Worm (Caenorhabditis elegans) whole organism, early embryonic: ENCODE results near the gene lgc-1.

Experiments
- B0310.2 ChIP-seq: sonication (generic microtip); optimal IDR thresholded peaks from 2 replicates; lab custom pipeline; 2016; ENCODE audit warnings: mild to moderate bottlenecking, missing genetic modification characterization, missing compliant biosample characterization
- F13C5.2 ChIP-seq: sonication (generic microtip); optimal IDR thresholded peaks from 2 replicates; lab custom pipeline; 2017; ENCODE audit warnings: mild to moderate bottlenecking, missing genetic modification characterization, inconsistent platforms, missing compliant biosample characterization
- aly-1 ChIP-seq: sonication (generic microtip); optimal IDR thresholded peaks from 2 replicates; lab custom pipeline; 2016; ENCODE audit warnings: missing genetic modification characterization, missing compliant biosample characterization
- ama-1 ChIP-seq: fragments of 150-350 bp; optimal IDR thresholded peaks from 2 replicates; lab custom pipeline; 2014
- ceh-13 ChIP-seq: fragments of 200-800 bp; sonication (Bioruptor generic); optimal IDR thresholded peaks from 2 replicates; lab custom pipeline; 2018; ENCODE audit warnings: mild to moderate bottlenecking, missing genetic modification characterization, missing compliant biosample characterization
- ceh-36 ChIP-seq: sonication (generic microtip); optimal IDR thresholded peaks from 2 replicates; lab custom pipeline; 2016; ENCODE audit warnings: missing genetic modification characterization, inconsistent platforms, missing compliant biosample characterization
- ets-7 ChIP-seq: sonication (generic microtip); optimal IDR thresholded peaks from 2 replicates; lab custom pipeline; 2016; ENCODE audit warnings: missing genotype, missing genetic modification characterization, missing compliant biosample characterization
- flt-1 ChIP-seq: fragments of 200-800 bp; sonication (Bioruptor generic); IDR thresholded peaks from 2 replicates; pipeline ENCODE4 v1.3.6; 2022; ENCODE audit warnings: missing genetic modification characterization, missing compliant biosample characterization
- hmbx-1 ChIP-seq: sonication (generic microtip); optimal IDR thresholded peaks from 2 replicates; lab custom pipeline; 2016; ENCODE audit warnings: mild to moderate bottlenecking, missing genetic modification characterization, missing compliant biosample characterization
- hmg-4 ChIP-seq: fragments of 200-800 bp; sonication (Bioruptor generic); optimal IDR thresholded peaks from 2 replicates; lab custom pipeline; 2018; ENCODE audit warnings: mild to moderate bottlenecking, missing genetic modification characterization, missing compliant biosample characterization
- hnd-1 ChIP-seq: sonication (generic microtip); optimal IDR thresholded peaks from 2 replicates; lab custom pipeline; 2016; ENCODE audit warnings: missing genetic modification characterization, missing compliant biosample characterization
- pes-1 ChIP-seq: fragments of 200-800 bp; sonication (Bioruptor generic); IDR thresholded peaks from 2 replicates; pipeline ENCODE4 v1.3.6; 2022; ENCODE audit warnings: missing genetic modification reagents, missing genetic modification characterization, missing compliant biosample characterization
- scrt-1 ChIP-seq: fragments of 200-800 bp; sonication (Bioruptor generic); IDR thresholded peaks from 2 replicates; pipeline ENCODE4 v1.3.6; 2022; ENCODE audit warnings: missing genetic modification characterization, missing compliant biosample characterization
- sea-1 ChIP-seq: fragments of 200-800 bp; sonication (Bioruptor generic); conservative IDR thresholded peaks from 2 replicates; pipeline ENCODE4 v1.3.6; 2022; ENCODE audit warnings: missing genetic modification characterization, missing compliant biosample characterization
- tbx-11 ChIP-seq: fragments of 200-800 bp; sonication (Bioruptor generic); IDR thresholded peaks from 2 replicates; pipeline ENCODE4 v1.3.6; 2022; ENCODE audit warnings: missing genetic modification characterization, missing compliant biosample characterization
- tbx-37 ChIP-seq: fragments of 200-800 bp; sonication (Bioruptor generic); conservative IDR thresholded peaks from 2 replicates; pipeline ENCODE4 v1.3.6; 2022; ENCODE audit warnings: missing genetic modification reagents, missing genetic modification characterization, missing compliant biosample characterization
- tra-4 ChIP-seq: sonication (generic microtip); optimal IDR thresholded peaks from 2 replicates; lab custom pipeline; 2017; ENCODE audit warnings: missing genetic modification characterization, missing compliant biosample characterization

The lgc-1 gene

DNA sequence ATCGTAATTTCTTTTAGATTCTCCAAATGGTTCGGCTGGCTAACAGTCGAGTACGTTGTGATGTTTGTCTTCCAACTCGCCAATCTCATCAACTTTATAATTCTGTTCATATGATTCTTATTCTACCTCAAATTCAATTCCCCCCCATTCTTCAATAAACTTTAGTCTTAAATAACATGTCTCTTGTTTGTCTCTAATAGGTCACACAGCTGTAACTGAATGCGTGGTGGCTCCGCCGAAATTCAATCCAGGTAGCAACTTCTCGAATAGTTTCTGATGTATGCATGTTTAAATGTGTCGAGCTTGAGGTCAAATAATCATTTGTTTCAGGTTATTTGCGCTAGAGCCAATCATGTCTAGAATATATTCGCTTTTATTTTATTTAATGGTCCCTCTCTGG is 3.9 kb downstream of the lgc-1 start, which contains the start of gene lgc-29:
TSS of gene lgc-29 (plus strand) at position 301 of the 400 bp plus-strand sequence.
- TF ChIP-seq aly-1 (no peak), flt-1 (GFP tag; lab: Robert Waterston, UW) (no peak), tra-4 (tag; lab: Kevin White, UChicago) (no peak), F13C5.2 (tag; lab: Kevin White, UChicago) (no peak), sea-1 (GFP tag; lab: Robert Waterston, UW) (no peak)

DNA sequence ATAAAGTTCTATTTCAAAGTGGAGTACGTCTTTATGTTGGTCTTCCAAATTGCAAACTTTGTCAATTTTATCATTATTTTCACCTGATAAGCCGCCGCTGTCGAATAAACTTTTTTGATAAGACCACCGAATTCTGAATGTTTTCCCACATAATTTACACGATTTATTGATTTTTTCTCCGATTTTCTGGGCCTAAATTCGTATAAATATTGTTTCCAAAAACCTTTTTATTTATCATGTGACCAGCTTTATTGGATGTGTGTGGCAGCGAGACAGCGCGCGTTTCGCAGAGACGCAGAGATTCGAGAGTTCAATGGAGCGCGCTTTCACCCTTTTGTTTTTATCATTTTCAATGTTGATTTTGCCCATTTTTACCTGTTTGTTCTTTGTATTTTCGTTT is 8.2 kb downstream of the lgc-1 start:
- TF ChIP-seq scrt-1 (GFP tag; lab: Robert Waterston, UW) (no peak), F13C5.2 (tag; lab: Kevin White, UChicago) (no peak), tbx-37 (GFP tag; lab: Robert Waterston, UW) (no peak), pes-1 (GFP tag; lab: Robert Waterston, UW) (no peak), hmg-4 (GFP tag; lab: Kevin White, UChicago) (no peak), ama-1 (lab: Kevin White, UChicago) (no peak), hmbx-1 (tag; lab: Kevin White, UChicago) (no peak), B0310.2 (tag; lab: Kevin White, UChicago) (no peak), tra-4 (tag; lab: Kevin White, UChicago) (no peak), aly-1 (no peak), ceh-36 (no peak)

DNA sequence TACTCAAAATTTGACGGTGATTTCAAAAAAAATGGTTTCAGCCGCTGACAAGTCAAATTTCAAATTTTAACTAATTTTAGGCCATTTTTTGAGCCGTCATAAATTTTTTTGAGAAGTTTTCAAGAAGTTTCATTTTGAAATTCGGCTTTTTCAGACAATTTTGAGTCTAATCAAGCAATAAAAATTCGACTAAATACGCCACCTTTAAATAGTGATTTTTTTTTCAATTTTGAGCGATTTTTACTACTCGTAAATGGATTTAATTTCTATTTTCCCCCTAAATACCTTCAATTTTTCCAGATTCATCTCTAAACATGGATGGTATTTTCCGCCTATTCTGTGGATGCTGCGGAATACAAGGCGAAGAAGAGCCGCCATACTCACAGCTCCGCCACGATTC is 9.4 kb downstream of the lgc-1 start, which contains the start of gene Y45G5AL.1:
TSS of gene Y45G5AL.1 (plus strand) at position 301 of the 400 bp plus-strand sequence.
- no peak for TF ChIP-seq tra-4 (tag; lab: Kevin White, UChicago)
- no peak for TF ChIP-seq ceh-13
- no peak for TF ChIP-seq hmbx-1 (tag; lab: Kevin White, UChicago)
- no peak for TF ChIP-seq hmg-4 (GFP tag; lab: Kevin White, UChicago)
- no peak for TF ChIP-seq tbx-37 (GFP tag; lab: Robert Waterston, UW)
- no peak for TF ChIP-seq ama-1 (lab: Kevin White, UChicago)
- TF ChIP-seq sea-1 (GFP tag; lab: Robert Waterston, UW) = no peak
- no peak for TF ChIP-seq hnd-1 (tag; lab: Kevin White, UChicago)
- TF ChIP-seq ceh-36 = no peak
- no peak for TF ChIP-seq scrt-1 (GFP tag; lab: Robert Waterston, UW)
- no peak for TF ChIP-seq pes-1 (GFP tag; lab: Robert Waterston, UW)
- TF ChIP-seq aly-1 = no peak
- TF ChIP-seq F13C5.2 (tag; lab: Kevin White, UChicago) = no peak
- no peak for TF ChIP-seq tbx-11 (GFP tag; lab: Robert Waterston, UW)
- TF ChIP-seq B0310.2 (tag; lab: Kevin White, UChicago) = no peak
- TF ChIP-seq flt-1 (GFP tag; lab: Robert Waterston, UW) = no peak
- TF ChIP-seq ets-7 = no peak

DNA sequence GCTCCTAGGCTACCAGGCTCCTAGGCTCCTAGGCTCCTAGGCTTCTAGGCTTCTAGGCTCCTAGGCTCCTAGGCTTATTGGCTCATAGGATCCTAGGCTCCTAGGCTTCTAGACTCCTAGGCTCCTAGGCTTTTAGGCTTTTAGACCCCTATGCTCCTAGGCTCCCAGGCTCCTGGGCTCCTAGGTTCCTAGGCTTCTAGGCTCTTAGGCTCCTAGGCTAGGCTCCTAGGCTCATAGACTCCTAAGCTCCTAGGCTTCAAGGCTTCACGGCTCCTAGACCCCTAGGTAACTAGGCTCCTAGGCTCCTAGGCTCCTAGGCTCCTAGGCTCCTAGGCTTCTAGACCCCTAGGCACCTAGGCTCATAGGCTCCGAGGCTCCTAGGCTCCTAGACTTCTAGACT is 16.6 kb downstream of the lgc-1 start:
- no peak for TF ChIP-seq ama-1 (lab: Kevin White, UChicago)
- TF ChIP-seq tra-4 (tag; lab: Kevin White, UChicago) = no peak
- no peak for TF ChIP-seq hmbx-1 (tag; lab: Kevin White, UChicago)
- no peak for TF ChIP-seq flt-1 (GFP tag; lab: Robert Waterston, UW)
- TF ChIP-seq ceh-36 = no peak
- no peak for TF ChIP-seq ets-7
- no peak; the same call in 1 of the 2 replicates for TF ChIP-seq pes-1 (GFP tag; lab: Robert Waterston, UW)
- TF ChIP-seq aly-1 = no peak

DNA sequence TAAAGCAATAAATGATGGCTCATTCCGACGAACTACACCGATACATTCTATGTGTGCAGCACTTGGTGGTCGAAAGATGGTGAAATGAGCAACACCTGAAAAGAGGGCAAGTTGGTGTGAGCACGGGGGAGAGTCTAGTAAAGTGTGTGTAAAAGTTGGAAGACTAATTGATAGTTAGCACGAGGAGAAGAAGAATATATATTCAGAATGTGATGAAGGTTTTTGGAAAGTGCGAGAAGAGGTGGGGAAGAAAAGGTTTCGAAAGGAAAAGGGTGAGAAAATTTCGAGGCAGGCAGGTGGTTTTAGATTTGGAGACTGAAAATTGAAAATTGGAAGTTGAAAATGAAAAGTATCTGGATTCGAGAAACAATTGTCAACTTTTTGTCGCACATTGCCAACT is 17.4 kb downstream of the lgc-1 start, which contains the start of gene Y45G5AM.6:
TSS of gene Y45G5AM.6 (minus strand) at position 101 of the 400 bp plus-strand sequence.
- no peak for TF ChIP-seq tbx-37 (GFP tag; lab: Robert Waterston, UW)
- TF ChIP-seq ceh-36 = no peak
- TF ChIP-seq hmg-4 (GFP tag; lab: Kevin White, UChicago) = no peak
- no peak for TF ChIP-seq hnd-1 (tag; lab: Kevin White, UChicago)
- no peak for TF ChIP-seq pes-1 (GFP tag; lab: Robert Waterston, UW)
- TF ChIP-seq B0310.2 (tag; lab: Kevin White, UChicago) = no peak
- TF ChIP-seq ceh-13 = no peak
- TF ChIP-seq hmbx-1 (tag; lab: Kevin White, UChicago) = no peak
- no peak for TF ChIP-seq flt-1 (GFP tag; lab: Robert Waterston, UW)
- no peak for TF ChIP-seq ets-7
- no peak for TF ChIP-seq tbx-11 (GFP tag; lab: Robert Waterston, UW)
- no peak for TF ChIP-seq F13C5.2 (tag; lab: Kevin White, UChicago)
- no peak for TF ChIP-seq ama-1 (lab: Kevin White, UChicago)
- no peak for TF ChIP-seq scrt-1 (GFP tag; lab: Robert Waterston, UW)
- no peak for TF ChIP-seq sea-1 (GFP tag; lab: Robert Waterston, UW)
- no peak for TF ChIP-seq aly-1
- no peak for TF ChIP-seq tra-4 (tag; lab: Kevin White, UChicago)

DNA sequence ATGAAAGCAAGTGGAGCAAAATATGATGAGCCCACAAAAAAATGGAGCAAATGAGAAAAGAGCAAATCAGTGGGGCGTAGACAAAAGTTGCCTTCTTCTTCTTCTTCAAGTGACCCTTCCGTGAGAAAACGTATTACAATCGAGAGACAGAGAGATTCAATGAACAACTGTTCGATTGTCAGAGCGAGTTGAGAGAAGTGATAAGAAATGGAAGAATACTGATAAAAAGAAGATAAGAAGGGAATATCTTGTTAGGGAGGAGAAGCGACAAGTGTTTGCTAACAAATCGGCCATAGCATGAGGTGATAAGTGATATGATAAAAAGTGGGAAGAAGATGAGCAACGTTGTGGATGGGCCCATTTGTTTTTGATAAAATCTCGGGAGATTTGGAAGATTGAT is 22.5 kb downstream of the lgc-1 start:
- TF ChIP-seq aly-1 = no peak
- TF ChIP-seq hmg-4 (GFP tag; lab: Kevin White, UChicago) = no peak

DNA sequence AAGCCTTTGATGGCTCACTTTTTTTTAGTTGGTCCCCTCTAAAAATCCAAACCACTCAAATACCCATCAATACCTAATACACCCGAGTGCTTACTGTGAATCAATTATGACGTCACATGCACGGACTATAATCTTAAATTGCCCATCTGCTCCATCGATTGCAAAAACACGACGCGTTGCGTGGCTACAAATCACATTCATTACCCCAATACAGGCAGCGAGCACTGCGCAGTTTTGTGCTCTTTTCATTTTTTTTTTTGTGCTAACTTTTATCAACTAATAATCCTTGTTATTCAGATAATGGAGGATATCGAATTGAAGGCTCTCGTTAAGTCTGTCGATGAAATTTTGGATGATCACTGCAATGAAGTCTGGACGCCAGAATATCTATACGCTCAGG is 25.3 kb downstream of the lgc-1 start, which contains the start of gene Y45G5AM.5:
TSS of gene Y45G5AM.5 (plus strand) at position 301 of the 400 bp plus-strand sequence.
- no peak for TF ChIP-seq hmbx-1 (tag; lab: Kevin White, UChicago)
- TF ChIP-seq ceh-13 = no peak
- no peak for TF ChIP-seq scrt-1 (GFP tag; lab: Robert Waterston, UW)
- no peak for TF ChIP-seq hmg-4 (GFP tag; lab: Kevin White, UChicago)

DNA sequence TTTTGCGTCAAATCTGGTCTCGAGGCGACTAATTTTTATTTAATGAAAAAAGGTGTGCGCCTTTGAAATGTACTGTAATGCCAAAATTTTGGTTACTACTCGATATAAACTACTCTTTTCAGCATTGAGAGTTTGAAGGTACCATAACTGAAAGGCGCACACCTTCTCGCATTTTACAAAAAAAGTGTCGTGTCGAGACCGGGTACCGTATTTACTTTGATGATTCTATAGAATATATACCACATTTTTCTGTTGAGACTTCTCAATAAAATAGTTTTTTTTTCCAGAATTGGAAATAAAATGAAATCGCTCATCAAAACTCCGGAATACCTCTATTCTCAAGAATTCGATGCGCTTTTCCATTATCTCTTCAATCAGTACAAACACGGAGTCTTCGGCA is 28.1 kb downstream of the lgc-1 start, which contains the start of gene Y45G5AM.4:
TSS of gene Y45G5AM.4 (plus strand) at position 301 of the 400 bp plus-strand sequence.
- TF ChIP-seq ets-7 (no peak), sea-1 (GFP tag; lab: Robert Waterston, UW) (no peak), tra-4 (tag; lab: Kevin White, UChicago) (no peak), hmbx-1 (tag; lab: Kevin White, UChicago) (no peak), ceh-13 (no peak), tbx-11 (GFP tag; lab: Robert Waterston, UW) (no peak), hnd-1 (tag; lab: Kevin White, UChicago) (no peak), ama-1 (lab: Kevin White, UChicago) (no peak), pes-1 (GFP tag; lab: Robert Waterston, UW) (no peak), F13C5.2 (tag; lab: Kevin White, UChicago) (no peak), hmg-4 (GFP tag; lab: Kevin White, UChicago) (no peak), ceh-36 (no peak), flt-1 (GFP tag; lab: Robert Waterston, UW) (no peak), scrt-1 (GFP tag; lab: Robert Waterston, UW) (no peak), aly-1 (no peak), tbx-37 (GFP tag; lab: Robert Waterston, UW) (no peak), B0310.2 (tag; lab: Kevin White, UChicago) (no peak)
